Worm (Caenorhabditis elegans) whole organism, L3 larva: ENCODE data around the gene golg-4.

ENCODE experiments used
- ama-1 ChIP-seq: fragments of 150-350 bp; optimal IDR thresholded peaks from 2 replicates; lab custom pipeline; 2018
- ceh-82 ChIP-seq: fragments of 150-350 bp; optimal IDR thresholded peaks from 2 replicates; lab custom pipeline; 2014; ENCODE audit warnings: missing biosample characterization, missing genetic modification characterization
- elt-1 ChIP-seq: fragments of 150-350 bp; optimal IDR thresholded peaks from 2 replicates; lab custom pipeline; 2014; ENCODE audit warnings: missing biosample characterization, missing genetic modification characterization
- elt-2 ChIP-seq: sonication (generic microtip); optimal IDR thresholded peaks from 2 replicates; lab custom pipeline; 2016; ENCODE audit warnings: missing genetic modification reagents, mild to moderate bottlenecking, missing genetic modification characterization, missing compliant biosample characterization
- fos-1 ChIP-seq: fragments of 150-350 bp; optimal IDR thresholded peaks from 2 replicates; lab custom pipeline; 2014; ENCODE audit warnings: missing biosample characterization, missing genetic modification characterization
- nfya-1 ChIP-seq: sonication (generic microtip); optimal IDR thresholded peaks from 2 replicates; lab custom pipeline; 2017; ENCODE audit warnings: missing genetic modification characterization, mild to moderate bottlenecking, missing compliant biosample characterization, antibody characterized with exemption, moderate library complexity; ENCODE audit not compliant: insufficient read depth
- nhr-11 ChIP-seq: fragments of 150-350 bp; optimal IDR thresholded peaks from 2 replicates; lab custom pipeline; 2014; ENCODE audit warnings: missing biosample characterization, missing genetic modification characterization
- nhr-12 ChIP-seq: fragments of 150-350 bp; optimal IDR thresholded peaks from 2 replicates; lab custom pipeline; 2014; ENCODE audit warnings: missing biosample characterization, missing genetic modification characterization
- nhr-237 ChIP-seq: fragments of 150-350 bp; optimal IDR thresholded peaks from 2 replicates; lab custom pipeline; 2014; ENCODE audit warnings: missing biosample characterization, missing genetic modification characterization
- nhr-77 ChIP-seq: fragments of 150-350 bp; optimal IDR thresholded peaks from 2 replicates; lab custom pipeline; 2014; ENCODE audit warnings: missing biosample characterization, missing genetic modification characterization
- pqm-1 ChIP-seq: fragments of 150-350 bp; optimal IDR thresholded peaks from 2 replicates; lab custom pipeline; 2017; ENCODE audit warnings: missing biosample characterization, missing genetic modification characterization, inconsistent platforms
- sea-2 ChIP-seq: fragments of 150-350 bp; sonication (generic microtip); optimal IDR thresholded peaks from 4 replicates; lab custom pipeline; 2014; ENCODE audit warnings: missing biosample characterization, missing genetic modification reagents, missing genetic modification characterization
- skn-1 ChIP-seq: fragments of 150-350 bp; optimal IDR thresholded peaks from 2 replicates; lab custom pipeline; 2014; ENCODE audit warnings: missing biosample characterization, missing genetic modification characterization
- tbx-2 ChIP-seq: sonication (generic microtip); optimal IDR thresholded peaks from 2 replicates; lab custom pipeline; 2016; ENCODE audit warnings: mild to moderate bottlenecking, missing genetic modification characterization, missing compliant biosample characterization

DNA sequence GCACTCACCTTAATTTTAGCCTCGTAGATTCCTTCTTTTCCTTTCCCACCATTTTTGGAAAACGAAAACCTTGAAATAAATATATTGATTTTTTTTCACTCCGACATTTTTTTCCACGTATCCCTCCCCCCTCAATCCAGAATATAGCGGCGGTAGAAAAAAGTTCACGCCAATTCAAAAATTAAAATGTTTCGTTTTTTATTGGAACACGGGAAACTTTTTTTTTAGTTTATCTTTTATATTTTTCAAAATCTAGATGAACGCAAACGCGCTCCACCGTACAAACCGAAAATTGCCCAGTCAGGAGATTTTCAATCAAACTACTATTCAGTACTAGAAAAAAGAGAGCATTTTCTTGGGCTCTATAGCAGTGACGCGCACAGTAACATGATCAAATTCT is 38.8 kb downstream of the golg-4 start, which contains the start of gene spe-41:
- TF ChIP-seq nhr-11 (tag; lab: Kevin White, UChicago) (no peak), pqm-1 (tag; lab: Kevin White, UChicago) (no peak), sea-2 (GFP tag; lab: Kevin White, UChicago) (no peak), nhr-77 (tag; lab: Kevin White, UChicago) (no peak), nfya-1 (no peak), ceh-82 (tag; lab: Kevin White, UChicago) (no peak), elt-1 (tag; lab: Kevin White, UChicago) (no peak), nhr-237 (no peak), skn-1 (tag; lab: Kevin White, UChicago) (no peak), elt-2 (tag; lab: Kevin White, UChicago) (no peak), ama-1 (no peak), nhr-12 (tag; lab: Kevin White, UChicago) (no peak), tbx-2 (no peak), fos-1 (no peak)
